Worm (Caenorhabditis elegans) whole organism, late embryonic: ENCODE results near the gene alfa-1.

Experiments
- C08G9.2 ChIP-seq: sonication (generic microtip); optimal IDR thresholded peaks from 2 replicates; lab custom pipeline; 2016; ENCODE audit warnings: mild to moderate bottlenecking, missing genetic modification characterization, moderate library complexity, missing compliant biosample characterization
- Y22D7AL.16 ChIP-seq: sonication (generic microtip); optimal IDR thresholded peaks from 2 replicates; lab custom pipeline; 2016; ENCODE audit warnings: missing genetic modification characterization, missing compliant biosample characterization
- ama-1 ChIP-seq: fragments of 150-350 bp; optimal IDR thresholded peaks from 2 replicates; lab custom pipeline; 2014
- ceh-14 ChIP-seq: sonication (generic microtip); optimal IDR thresholded peaks from 2 replicates; lab custom pipeline; 2016; ENCODE audit warnings: missing genotype, missing genetic modification characterization, missing compliant biosample characterization
- ceh-18 ChIP-seq: sonication (generic microtip); optimal IDR thresholded peaks from 2 replicates; lab custom pipeline; 2016; ENCODE audit warnings: missing genetic modification characterization, missing compliant biosample characterization
- ceh-19 ChIP-seq: fragments of 200-800 bp; sonication (Bioruptor generic); optimal IDR thresholded peaks from 2 replicates; lab custom pipeline; 2018; ENCODE audit warnings: mild to moderate bottlenecking, missing genetic modification characterization, missing compliant biosample characterization
- ceh-2 ChIP-seq: sonication (generic microtip); optimal IDR thresholded peaks from 2 replicates; lab custom pipeline; 2016; ENCODE audit warnings: missing genotype, missing genetic modification characterization, missing compliant biosample characterization
- ceh-24 ChIP-seq: sonication (generic microtip); optimal IDR thresholded peaks from 2 replicates; lab custom pipeline; 2016; ENCODE audit warnings: mild to moderate bottlenecking, missing genetic modification characterization, missing compliant biosample characterization
- ceh-30 ChIP-seq: fragments of 150-350 bp; optimal IDR thresholded peaks from 2 replicates; lab custom pipeline; 2014; ENCODE audit warnings: missing biosample characterization, missing genetic modification characterization
- ceh-34 ChIP-seq: sonication (generic microtip); optimal IDR thresholded peaks from 2 replicates; lab custom pipeline; 2016; ENCODE audit warnings: mild to moderate bottlenecking, missing genetic modification characterization, missing compliant biosample characterization
- ceh-45 ChIP-seq: fragments of 200-800 bp; sonication (Bioruptor generic); IDR thresholded peaks from 2 replicates; pipeline ENCODE4 v1.3.6; 2022; ENCODE audit warnings: missing genetic modification reagents, missing genetic modification characterization, missing compliant biosample characterization
- ceh-9 ChIP-seq: sonication (generic microtip); optimal IDR thresholded peaks from 2 replicates; lab custom pipeline; 2016; ENCODE audit warnings: mild to moderate bottlenecking, missing genetic modification characterization, inconsistent platforms, missing compliant biosample characterization
- che-1 ChIP-seq: sonication (generic microtip); optimal IDR thresholded peaks from 2 replicates; lab custom pipeline; 2016; ENCODE audit warnings: mild to moderate bottlenecking, missing genetic modification characterization, missing compliant biosample characterization
- elt-2 ChIP-seq: sonication (generic microtip); optimal IDR thresholded peaks from 2 replicates; lab custom pipeline; 2016; ENCODE audit warnings: missing genetic modification reagents, missing genetic modification characterization, missing compliant biosample characterization
- elt-4 ChIP-seq: sonication (generic microtip); optimal IDR thresholded peaks from 2 replicates; lab custom pipeline; 2016; ENCODE audit warnings: missing genetic modification characterization, missing compliant biosample characterization
- fax-1 ChIP-seq: sonication (generic microtip); optimal IDR thresholded peaks from 2 replicates; lab custom pipeline; 2016; ENCODE audit warnings: missing genotype, missing genetic modification characterization, missing compliant biosample characterization
- fkh-10 ChIP-seq: fragments of 150-350 bp; optimal IDR thresholded peaks from 2 replicates; lab custom pipeline; 2014; ENCODE audit warnings: missing biosample characterization, missing genetic modification reagents, missing genetic modification characterization
- hlh-6 ChIP-seq: sonication (generic microtip); optimal IDR thresholded peaks from 2 replicates; lab custom pipeline; 2016; ENCODE audit warnings: missing genotype, missing genetic modification characterization, missing compliant biosample characterization
- hlh-8 ChIP-seq: sonication (generic microtip); optimal IDR thresholded peaks from 2 replicates; lab custom pipeline; 2016; ENCODE audit warnings: missing genotype, missing genetic modification characterization, missing compliant biosample characterization
- lim-6 ChIP-seq: sonication (generic microtip); optimal IDR thresholded peaks from 2 replicates; lab custom pipeline; 2016; ENCODE audit warnings: missing genetic modification characterization, missing compliant biosample characterization
- lin-11 ChIP-seq: fragments of 200-800 bp; sonication (Bioruptor generic); optimal IDR thresholded peaks from 2 replicates; lab custom pipeline; 2018; ENCODE audit warnings: mild to moderate bottlenecking, missing genetic modification characterization, missing compliant biosample characterization
- nfya-1 ChIP-seq: sonication (generic microtip); optimal IDR thresholded peaks from 2 replicates; lab custom pipeline; 2017; ENCODE audit warnings: missing genetic modification characterization, mild to moderate bottlenecking, missing compliant biosample characterization, antibody characterized with exemption, moderate library complexity
- nhr-11 ChIP-seq: fragments of 150-350 bp; optimal IDR thresholded peaks from 2 replicates; lab custom pipeline; 2014; ENCODE audit warnings: missing biosample characterization, missing genetic modification characterization
- nhr-232 ChIP-seq: sonication (generic microtip); optimal IDR thresholded peaks from 2 replicates; lab custom pipeline; 2016; ENCODE audit warnings: missing genetic modification characterization, missing compliant biosample characterization
- pha-2 ChIP-seq: sonication (generic microtip); optimal IDR thresholded peaks from 2 replicates; lab custom pipeline; 2017; ENCODE audit warnings: mild to moderate bottlenecking, missing genetic modification characterization, missing compliant biosample characterization
- pqm-1 ChIP-seq: sonication (generic microtip); optimal IDR thresholded peaks from 2 replicates; lab custom pipeline; 2016; ENCODE audit warnings: missing genetic modification characterization, missing compliant biosample characterization
- ref-2 ChIP-seq: sonication (generic microtip); optimal IDR thresholded peaks from 2 replicates; lab custom pipeline; 2016; ENCODE audit warnings: missing genetic modification characterization, missing compliant biosample characterization
- sox-2 ChIP-seq: fragments of 200-800 bp; sonication (Bioruptor generic); IDR thresholded peaks from 2 replicates; pipeline ENCODE4 v1.3.6; 2022; ENCODE audit warnings: missing genetic modification reagents, missing genetic modification characterization, missing compliant biosample characterization
- sox-4 ChIP-seq: sonication (generic microtip); optimal IDR thresholded peaks from 2 replicates; lab custom pipeline; 2017; ENCODE audit warnings: mild to moderate bottlenecking, missing genetic modification characterization, inconsistent platforms, missing compliant biosample characterization
- ttx-3 ChIP-seq: sonication (generic microtip); optimal IDR thresholded peaks from 2 replicates; lab custom pipeline; 2016; ENCODE audit warnings: missing genetic modification reagents, missing genetic modification characterization, missing compliant biosample characterization
- unc-3 ChIP-seq, 2 experiments: fragments of 200-800 bp in 1 of 2; sonication (Bioruptor generic) in 1 of 2; sonication (generic microtip) in 1 of 2; conservative IDR thresholded peaks in 1 of 2; optimal IDR thresholded peaks in 1 of 2; 2 replicates each; pipeline versions ENCODE4 v1.3.6 to Lab custom; 2016 to 2022; ENCODE audit warnings: missing compliant biosample characterization in 2 of 2, missing genetic modification characterization in 2 of 2, missing genetic modification reagents in 1 of 2
- unc-86 ChIP-seq: sonication (generic microtip); optimal IDR thresholded peaks from 2 replicates; lab custom pipeline; 2016; ENCODE audit warnings: missing genetic modification characterization, missing compliant biosample characterization
- ztf-16 ChIP-seq: sonication (generic microtip); optimal IDR thresholded peaks from 2 replicates; lab custom pipeline; 2017; ENCODE audit warnings: missing genetic modification characterization, missing compliant biosample characterization

alfa-1 gene

ce11 chrII:7699009-7699408 is 36.7 kb upstream of the alfa-1 start, which contains the start of the genes moa-2 and cdk-11.1:
TSS of gene moa-2 (minus strand) at chrII:7699033.
TSS of gene cdk-11.1 (plus strand) at chrII:7699235.
- TF ChIP-seq pha-2 (tag; lab: Kevin White, UChicago) (no peak), hlh-6 (tag; lab: Kevin White, UChicago) (no peak), fkh-10 (no peak), ceh-24 (tag; lab: Kevin White, UChicago) (no peak), sox-2 (no peak), pqm-1 (no peak), sox-4 (tag; lab: Kevin White, UChicago) (no peak)
- TF ChIP-seq, all 69 proteins: peak for 0

- no peak for TF ChIP-seq lin-11
Observed at ce11 chrII:7698406-7698805, 36.1 kb upstream of the alfa-1 start, which contains the start of gene B0495.5. TSS of gene B0495.5 (minus strand) at chrII:7698506.

- no peak for TF ChIP-seq nhr-11 (tag; lab: Kevin White, UChicago)
- TF ChIP-seq ceh-2 (tag; lab: Kevin White, UChicago): no peak
Observed at ce11 chrII:7697156-7697555, 34.8 kb upstream of the alfa-1 start.

ce11 chrII:7695636-7696035 is 33.3 kb upstream of the alfa-1 start:
- TF ChIP-seq nfya-1 (tag; lab: Kevin White, UChicago) (no peak), elt-2 (tag; lab: Kevin White, UChicago) (peak; percentile 70)

- no peak for TF ChIP-seq lin-11
- peak; percentile 1 for TF ChIP-seq elt-2 (tag; lab: Kevin White, UChicago)
Observed at ce11 chrII:7694745-7695144, 32.4 kb upstream of the alfa-1 start.

ce11 chrII:7693929-7694328 is 31.6 kb upstream of the alfa-1 start, which contains the start of gene nhx-2:
TSS of gene nhx-2 (minus strand) at chrII:7693957.
- peak; percentile 64 for TF ChIP-seq elt-2 (tag; lab: Kevin White, UChicago)
- TF ChIP-seq ceh-19 (GFP tag; lab: Kevin White, UChicago): no peak

- TF ChIP-seq ttx-3 (tag; lab: Kevin White, UChicago) (no peak), unc-86 (tag; lab: Kevin White, UChicago) (no peak), ref-2 (tag; lab: Kevin White, UChicago) (no peak), unc-3 (GFP tag; conservative IDR thresholded peaks at IDR 0.05; lab: Robert Waterston, UW) (no peak), unc-3 (tag; optimal IDR thresholded peaks at IDR 0.05; lab: Kevin White, UChicago) (no peak), sox-4 (tag; lab: Kevin White, UChicago) (no peak), ceh-45 (no peak), ceh-18 (no peak), ceh-9 (tag; lab: Kevin White, UChicago) (no peak)
- TF ChIP-seq, all 69 proteins: peak for 0
Observed at ce11 chrII:7690384-7690783, 28.1 kb upstream of the alfa-1 start, which contains the start of gene pid-1. TSS of gene pid-1 (minus strand) at chrII:7690556.

- no peak for TF ChIP-seq hlh-8 (tag; lab: Kevin White, UChicago)
- TF ChIP-seq ceh-34 (tag; lab: Kevin White, UChicago): no peak
- TF ChIP-seq ztf-16 (tag; lab: Kevin White, UChicago): no peak
- no peak for TF ChIP-seq ama-1 (lab: Kevin White, UChicago)
- TF ChIP-seq lim-6 (tag; lab: Kevin White, UChicago): no peak
- no peak for TF ChIP-seq ceh-30 (tag; lab: Kevin White, UChicago)
- TF ChIP-seq fkh-10: no peak
- no peak for TF ChIP-seq sox-2
- TF ChIP-seq che-1: no peak
- TF ChIP-seq nhr-232 (tag; lab: Kevin White, UChicago): no peak
- no peak for TF ChIP-seq elt-4 (tag; lab: Kevin White, UChicago)
- no peak for TF ChIP-seq fax-1 (tag; lab: Kevin White, UChicago)
- TF ChIP-seq Y22D7AL.16 (tag; lab: Kevin White, UChicago): no peak
- no peak for TF ChIP-seq ceh-14 (tag; lab: Kevin White, UChicago)
- TF ChIP-seq ceh-24 (tag; lab: Kevin White, UChicago): no peak
- no peak for TF ChIP-seq lin-11
- no peak for TF ChIP-seq C08G9.2
Observed at ce11 chrII:7684589-7684988, 22.3 kb upstream of the alfa-1 start, which contains the start of gene F18A1.1. TSS of gene F18A1.1 (plus strand) at chrII:7684889.
